Fruit fly (Drosophila melanogaster): Measurements from ENCODE around the gene CG4743.
A peak's percentile ranks its signal among the peaks of the same experiment; 100 is the strongest.

The CG4743 gene

DNA sequence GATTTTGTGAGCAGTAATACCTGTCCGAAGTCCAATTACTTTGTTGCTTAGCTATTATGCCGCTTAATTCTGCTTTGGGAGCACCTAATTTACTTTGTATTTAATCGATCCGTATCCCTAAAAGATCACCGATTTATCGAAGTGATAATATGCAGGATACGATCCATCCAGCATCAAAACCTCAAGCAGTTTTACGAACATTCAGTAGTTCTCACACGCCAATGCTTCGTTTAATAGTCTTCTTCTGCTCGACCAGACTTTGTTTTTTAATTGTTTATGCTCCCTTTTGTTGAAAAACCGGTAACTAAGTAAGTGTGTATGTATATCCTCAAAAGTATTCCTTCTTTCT, 32.1 kb downstream of the CG4743 start (continued):
- no peak for TF ChIP-seq phol (tag; optimal IDR thresholded peaks at IDR 0.05)
- TF ChIP-seq CG18262 (tag; optimal IDR thresholded peaks at IDR 0.05): peak; percentile 1
- TF ChIP-seq Doc3 (GFP tag; IDR thresholded peaks at IDR 0.05; ENCODE audit: partially characterized antibody): peak; percentile 3; the same call in 1 of the 3 replicates
- 0 out of 3 replicates have a peak, but pooled peaks have one; percentile 0 for TF ChIP-seq gce (GFP tag; IDR thresholded peaks at IDR 0.05)
- TF ChIP-seq Dll (GFP tag; IDR thresholded peaks at IDR 0.05; ENCODE audit: partially characterized antibody): 0 out of 4 replicates have a peak, but pooled peaks have one; percentile 6
- 0 out of 3 replicates have a peak, but pooled peaks have one; percentile 3 for TF ChIP-seq row (GFP tag; IDR thresholded peaks at IDR 0.05)

DNA sequence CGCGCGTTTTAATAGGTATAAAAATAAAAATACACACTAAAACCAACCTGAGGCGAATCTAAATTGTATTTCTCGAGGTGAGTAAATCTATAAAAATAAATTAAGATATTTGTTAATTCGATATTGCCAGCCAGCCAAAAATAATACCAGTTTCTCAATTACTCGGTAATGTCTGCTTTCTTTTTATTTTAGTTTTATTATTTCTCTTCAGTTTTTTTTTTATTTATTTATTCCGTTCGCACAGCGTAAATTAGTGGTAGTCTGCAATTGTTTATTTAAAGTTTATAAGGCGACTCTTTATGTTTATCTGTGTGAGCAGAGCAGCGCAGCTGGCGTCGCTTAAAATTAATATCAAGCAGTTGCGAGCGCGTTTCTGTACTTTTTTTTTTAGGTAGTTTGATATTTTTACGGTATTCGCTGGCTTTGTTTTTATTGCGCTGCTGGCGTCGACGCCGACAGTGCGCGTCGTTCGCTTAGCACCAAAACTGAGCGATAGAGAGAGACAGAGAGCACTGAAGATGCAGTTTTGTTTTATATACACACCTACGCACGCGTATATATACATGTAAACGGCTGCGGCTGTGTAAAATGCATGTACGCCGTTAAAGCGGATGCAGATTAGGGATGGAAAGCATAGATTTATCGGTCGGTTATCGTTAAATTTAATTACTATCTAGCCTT, 32.6 kb downstream of the CG4743 start:
- peak; percentile 91 for TF ChIP-seq hb (GFP tag; IDR thresholded peaks at IDR 0.05; ENCODE audit: partially characterized antibody)
- TF ChIP-seq Lhr (GFP tag; optimal IDR thresholded peaks at IDR 0.05): peak; percentile 13
- peak; percentile 51 for TF ChIP-seq HmgD (GFP tag; optimal IDR thresholded peaks at IDR 0.05)
- TF ChIP-seq CG14667 (GFP tag; IDR thresholded peaks at IDR 0.05): no peak
- no peak for TF ChIP-seq Six4 (GFP tag; optimal IDR thresholded peaks at IDR 0.05)
- no peak for TF ChIP-seq lilli (GFP tag; optimal IDR thresholded peaks at IDR 0.05)
- TF ChIP-seq Xrp1 (GFP tag; IDR thresholded peaks at IDR 0.05): peak; percentile 35; the same call in 1 of the 2 replicates
- TF ChIP-seq Adf1 (GFP tag; IDR thresholded peaks at IDR 0.05): peak; percentile 98
- peak; percentile 58; the same call in 1 of the 2 replicates for TF ChIP-seq CG32772 (GFP tag; IDR thresholded peaks at IDR 0.05)
- TF ChIP-seq MTF-1 (GFP tag; optimal IDR thresholded peaks at IDR 0.05; ENCODE audit: borderline replicate concordance): peak; percentile 28
- TF ChIP-seq CG9609 (GFP tag; optimal IDR thresholded peaks at IDR 0.05): no peak
- peak; percentile 89 for TF ChIP-seq sqz (GFP tag; optimal IDR thresholded peaks at IDR 0.05)
- TF ChIP-seq GATAe (GFP tag; conservative IDR thresholded peaks at IDR 0.05): no peak
- TF ChIP-seq CG17829 (tag; optimal IDR thresholded peaks at IDR 0.05): peak; percentile 36
- no peak for TF ChIP-seq z (GFP tag; IDR thresholded peaks at IDR 0.05)
- no peak for TF ChIP-seq CG9437 (GFP tag; optimal IDR thresholded peaks at IDR 0.05)
- TF ChIP-seq otp (GFP tag; IDR thresholded peaks at IDR 0.05): peak; percentile 34; the same call in 1 of the 3 replicates
- TF ChIP-seq gsb-n (tag; optimal IDR thresholded peaks at IDR 0.05): peak; percentile 39
- TF ChIP-seq Sin3A (optimal IDR thresholded peaks at IDR 0.05): no peak
- no peak for TF ChIP-seq CG4617 (GFP tag; optimal IDR thresholded peaks at IDR 0.05; ENCODE audit: borderline replicate concordance)
- peak; percentile 20 for TF ChIP-seq NfI (GFP tag; optimal IDR thresholded peaks at IDR 0.05)
- no peak for TF ChIP-seq CG9817 (tag; optimal IDR thresholded peaks at IDR 0.05)
- no peak for TF ChIP-seq CG13894 (tag; optimal IDR thresholded peaks at IDR 0.05)
- TF ChIP-seq onecut (GFP tag; IDR thresholded peaks at IDR 0.05): peak; percentile 12
- no peak for TF ChIP-seq CG14050 (GFP tag; IDR thresholded peaks at IDR 0.05)
- peak; percentile 38; the same call in 1 of the 2 replicates for TF ChIP-seq inv (GFP tag; IDR thresholded peaks at IDR 0.05; ENCODE audit: partially characterized antibody)
- peak; percentile 65; the same call in 2 of the 3 replicates for TF ChIP-seq zen2 (GFP tag; IDR thresholded peaks at IDR 0.05; ENCODE audit: partially characterized antibody)
- no peak for TF ChIP-seq ab (GFP tag; optimal IDR thresholded peaks at IDR 0.05)
- peak; percentile 89 for TF ChIP-seq mld (GFP tag; IDR thresholded peaks at IDR 0.05; ENCODE audit: partially characterized antibody)
- TF ChIP-seq CG6272 (GFP tag; IDR thresholded peaks at IDR 0.05): no peak
- TF ChIP-seq Abd-B (GFP tag; optimal IDR thresholded peaks at IDR 0.05): peak; percentile 28
- TF ChIP-seq HmgZ (tag; optimal IDR thresholded peaks at IDR 0.05): peak; percentile 17
- 0 out of 2 replicates have a peak, but pooled peaks have one; percentile 11 for TF ChIP-seq CG32532 (GFP tag; IDR thresholded peaks at IDR 0.05)
- TF ChIP-seq CG14860 (GFP tag; IDR thresholded peaks at IDR 0.05; ENCODE audit: partially characterized antibody): peak; percentile 85
- TF ChIP-seq CG7928 (GFP tag; optimal IDR thresholded peaks at IDR 0.05): peak; percentile 70
- TF ChIP-seq kni (GFP tag; optimal IDR thresholded peaks at IDR 0.05): peak; percentile 85
- TF ChIP-seq Med (GFP tag): peak; percentile 82
- peak; percentile 99 for TF ChIP-seq chinmo (GFP tag; IDR thresholded peaks at IDR 0.05; ENCODE audit: partially characterized antibody)
- no peak for TF ChIP-seq CG1024 (GFP tag; IDR thresholded peaks at IDR 0.05)
- TF ChIP-seq prd (optimal IDR thresholded peaks at IDR 0.05): no peak
- TF ChIP-seq prd (GFP tag; IDR thresholded peaks at IDR 0.05): no peak
- peak; percentile 84 for TF ChIP-seq Bgb (GFP tag; IDR thresholded peaks at IDR 0.05; ENCODE audit: partially characterized antibody)

Measured in whole organism, embryonic.